Worm (Caenorhabditis elegans): ENCODE measurements around the gene T01C1.4.

T01C1.4 gene

DNA sequence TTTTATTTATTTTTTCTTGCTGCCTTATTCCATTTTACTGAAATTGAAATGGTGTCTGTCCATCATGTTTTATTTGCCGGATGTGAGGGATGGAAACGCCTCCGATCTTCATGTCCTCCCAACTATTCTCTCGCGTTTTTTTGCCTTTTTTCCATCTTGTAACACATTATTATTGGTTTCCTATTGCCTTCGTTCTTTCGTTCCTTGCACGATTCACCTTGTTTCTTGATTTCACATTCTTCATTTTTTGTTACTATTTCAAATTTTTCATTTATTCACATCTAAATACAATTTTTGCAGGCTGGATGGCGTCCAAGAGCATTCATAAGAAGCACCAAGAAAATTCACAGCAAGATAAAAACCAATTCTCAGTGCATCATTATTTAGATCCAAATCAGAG lies 25.3 kb downstream of the T01C1.4 start, which contains the start of gene yap-1:
Gene yap-1 (plus strand): TSS at position 301 of the 400 bp plus-strand sequence.
- no peak for TF ChIP-seq ref-1 (GFP tag; conservative IDR thresholded peaks at IDR 0.05)
- no peak for TF ChIP-seq flt-1 (GFP tag; IDR thresholded peaks at IDR 0.05)
- no peak for TF ChIP-seq ztf-23 (GFP tag; IDR thresholded peaks at IDR 0.05)
- no peak for TF ChIP-seq cog-1 (tag; optimal IDR thresholded peaks at IDR 0.05)
- no peak for TF ChIP-seq ztf-29 (GFP tag; IDR thresholded peaks at IDR 0.05)
- TF ChIP-seq T22C8.4 (GFP tag; IDR thresholded peaks at IDR 0.05) = no peak
- no peak for TF ChIP-seq med-1 (GFP tag; optimal IDR thresholded peaks at IDR 0.05; ENCODE audit: insufficient read depth)
- TF ChIP-seq klf-2 (GFP tag; conservative IDR thresholded peaks at IDR 0.05) = no peak
- no peak for TF ChIP-seq tab-1 (GFP tag; IDR thresholded peaks at IDR 0.05)

DNA sequence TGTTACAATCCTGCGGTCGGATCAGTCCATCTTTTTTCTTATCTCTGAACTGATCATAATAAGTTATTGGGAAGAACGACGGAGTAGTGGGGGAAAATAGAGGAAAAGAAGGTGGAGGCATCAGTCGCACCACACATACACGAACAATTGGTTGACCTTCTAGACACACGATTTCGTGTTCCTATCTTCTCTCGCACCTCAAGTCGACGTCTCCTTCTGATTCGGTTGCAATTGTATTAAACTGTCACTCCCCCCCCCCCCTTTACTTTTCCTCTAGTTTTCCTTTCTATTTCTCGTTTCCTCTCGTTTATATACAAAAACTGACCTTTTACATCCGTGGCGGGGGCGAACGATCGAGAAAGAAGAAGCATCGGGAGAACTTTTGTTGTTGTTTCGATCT lies 25.7 kb downstream of the T01C1.4 start:
- no peak for TF ChIP-seq cog-1 (tag; optimal IDR thresholded peaks at IDR 0.05)
- no peak for TF ChIP-seq med-1 (GFP tag; optimal IDR thresholded peaks at IDR 0.05; ENCODE audit: insufficient read depth)
- no peak for TF ChIP-seq klf-2 (GFP tag; conservative IDR thresholded peaks at IDR 0.05)
- no peak for TF ChIP-seq ref-1 (GFP tag; conservative IDR thresholded peaks at IDR 0.05)
- TF ChIP-seq tab-1 (GFP tag; IDR thresholded peaks at IDR 0.05) = no peak
- no peak for TF ChIP-seq ztf-23 (GFP tag; IDR thresholded peaks at IDR 0.05)
- no peak for TF ChIP-seq T22C8.4 (GFP tag; IDR thresholded peaks at IDR 0.05)
- TF ChIP-seq flt-1 (GFP tag; IDR thresholded peaks at IDR 0.05) = no peak
- TF ChIP-seq ztf-29 (GFP tag; IDR thresholded peaks at IDR 0.05) = no peak

DNA sequence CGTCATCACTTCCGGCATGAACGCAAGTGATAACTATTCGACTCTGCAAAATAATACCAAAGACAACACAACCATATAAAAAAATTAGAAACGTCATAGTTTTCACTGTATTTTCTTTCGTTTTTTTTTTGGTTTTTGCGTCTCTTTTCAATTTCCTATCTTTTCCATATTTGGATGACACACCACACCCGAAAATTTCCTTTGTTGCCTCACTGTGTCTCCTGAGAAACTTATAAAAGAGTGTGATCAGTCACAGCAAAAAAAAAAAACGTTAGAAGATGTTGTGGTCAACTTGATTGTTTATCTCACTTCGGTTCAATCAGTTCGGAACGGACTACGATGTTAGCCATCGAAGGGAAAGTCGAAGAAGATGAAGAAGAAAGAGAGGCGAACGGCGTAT lies 27.2 kb downstream of the T01C1.4 start:
- TF ChIP-seq cog-1 (tag; optimal IDR thresholded peaks at IDR 0.05) = no peak

DNA sequence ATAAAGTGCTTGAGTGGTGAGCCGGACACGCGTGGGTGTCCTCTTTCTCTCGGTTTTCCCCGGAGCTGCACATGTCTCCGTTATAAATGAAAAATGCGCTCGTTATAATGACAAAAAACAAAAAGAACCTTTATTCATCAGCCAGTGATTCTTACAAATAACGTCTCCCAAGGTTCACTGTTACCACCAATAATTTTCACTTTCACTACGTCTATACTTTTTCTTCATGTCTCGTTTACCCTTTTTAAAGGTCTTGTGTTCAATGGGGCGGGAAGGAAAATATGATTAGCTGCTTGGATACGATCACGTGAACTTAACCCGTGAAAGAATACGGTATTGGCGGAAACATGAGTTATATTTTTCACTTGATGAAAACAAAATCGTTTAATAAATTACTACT lies 28.6 kb downstream of the T01C1.4 start:
- TF ChIP-seq med-1 (GFP tag; optimal IDR thresholded peaks at IDR 0.05; ENCODE audit: insufficient read depth) (no peak), ztf-29 (GFP tag; IDR thresholded peaks at IDR 0.05) (no peak), cog-1 (tag; optimal IDR thresholded peaks at IDR 0.05) (no peak), ztf-23 (GFP tag; IDR thresholded peaks at IDR 0.05) (no peak), klf-2 (GFP tag; conservative IDR thresholded peaks at IDR 0.05) (no peak)

DNA sequence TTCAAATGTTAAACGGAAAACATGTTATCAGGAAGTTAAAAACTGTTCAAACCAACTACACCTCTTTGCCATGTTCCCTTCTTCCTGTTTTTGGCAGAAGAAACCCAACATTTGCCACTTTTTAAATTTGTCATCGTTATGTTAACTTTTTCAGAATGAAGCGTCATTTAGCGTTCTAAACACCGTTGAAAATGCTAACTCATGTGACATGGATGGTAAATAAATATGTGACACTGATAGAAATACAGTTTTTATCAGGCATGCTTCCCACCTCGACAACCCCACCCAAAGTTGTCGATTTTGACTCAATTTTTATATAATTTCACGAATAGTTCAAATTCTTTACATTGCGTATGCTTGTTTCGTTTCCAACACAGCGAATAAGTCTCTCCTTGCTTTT lies 29.6 kb downstream of the T01C1.4 start:
- TF ChIP-seq klf-2 (GFP tag; conservative IDR thresholded peaks at IDR 0.05) (no peak), tab-1 (GFP tag; IDR thresholded peaks at IDR 0.05) (no peak), ztf-29 (GFP tag; IDR thresholded peaks at IDR 0.05) (no peak), ztf-23 (GFP tag; IDR thresholded peaks at IDR 0.05) (no peak)

DNA sequence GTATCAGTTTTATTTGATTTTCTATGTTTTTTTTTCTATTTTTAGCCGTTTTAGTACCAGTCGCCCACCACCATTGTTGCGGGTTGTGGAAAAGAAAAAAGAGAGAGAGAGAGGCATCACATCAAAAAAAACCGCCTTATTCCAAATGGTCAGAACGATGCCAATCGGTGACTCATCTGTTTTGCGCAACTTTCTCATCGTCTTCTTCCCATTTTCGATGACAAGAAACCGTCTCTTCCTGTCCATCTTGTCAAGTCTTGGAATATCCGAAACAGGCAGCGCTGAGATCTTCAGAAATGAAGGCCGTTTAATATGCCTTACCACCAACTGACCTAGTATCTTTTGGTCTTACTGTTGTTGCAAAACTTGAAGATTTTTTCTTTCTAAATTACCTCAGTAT lies 30.4 kb downstream of the T01C1.4 start:
- TF ChIP-seq T22C8.4 (GFP tag; IDR thresholded peaks at IDR 0.05) = no peak

DNA sequence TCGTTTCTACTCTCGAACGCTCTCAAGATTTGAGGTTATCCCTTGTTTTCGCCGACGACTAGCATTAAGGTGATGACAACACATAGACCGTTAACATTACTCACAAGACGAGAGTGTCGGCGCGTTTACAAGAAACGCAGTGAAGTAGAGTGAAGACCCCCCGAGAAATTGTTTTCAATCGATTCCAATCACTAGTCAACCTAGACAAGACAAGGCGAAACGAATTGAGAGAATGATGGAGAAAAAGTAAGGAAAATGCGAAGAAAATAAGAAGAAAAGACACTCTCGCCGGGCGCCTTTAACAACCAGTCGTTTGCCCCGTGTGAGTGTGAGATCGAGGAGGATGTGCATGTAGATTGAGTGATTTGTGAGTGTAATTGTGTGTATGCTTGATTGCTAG lies 32.4 kb downstream of the T01C1.4 start:
- TF ChIP-seq klf-2 (GFP tag; conservative IDR thresholded peaks at IDR 0.05) = no peak
- no peak; the same call in 1 of the 2 replicates for TF ChIP-seq T22C8.4 (GFP tag; IDR thresholded peaks at IDR 0.05)
- no peak for TF ChIP-seq ref-1 (GFP tag; conservative IDR thresholded peaks at IDR 0.05)
- no peak for TF ChIP-seq ztf-29 (GFP tag; IDR thresholded peaks at IDR 0.05)
- no peak for TF ChIP-seq tab-1 (GFP tag; IDR thresholded peaks at IDR 0.05)
- no peak for TF ChIP-seq ztf-23 (GFP tag; IDR thresholded peaks at IDR 0.05)

DNA sequence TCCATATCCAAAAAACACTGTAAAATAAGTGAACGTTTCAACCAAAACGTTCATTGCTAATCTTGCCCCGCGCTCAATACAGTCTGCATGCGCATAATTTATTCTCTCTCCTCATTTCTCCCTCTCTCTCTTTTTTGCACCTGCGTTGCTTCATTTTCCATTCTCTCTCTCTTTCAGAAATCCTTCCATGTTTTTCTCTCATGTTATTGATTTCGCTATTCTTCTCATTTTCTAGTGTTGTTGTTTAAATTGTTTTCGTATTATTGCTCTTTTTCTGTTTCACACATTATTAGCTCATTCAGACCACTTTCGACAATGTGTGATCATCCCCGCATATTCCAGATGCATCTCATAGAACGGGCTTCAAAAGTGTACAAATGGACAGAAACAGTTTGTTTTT lies 35.2 kb downstream of the T01C1.4 start, which contains the start of gene phf-31:
Gene phf-31 (plus strand): TSS at position 301 of the 400 bp plus-strand sequence.
- TF ChIP-seq med-1 (GFP tag; optimal IDR thresholded peaks at IDR 0.05; ENCODE audit: insufficient read depth) (no peak), ref-1 (GFP tag; conservative IDR thresholded peaks at IDR 0.05) (no peak), ztf-23 (GFP tag; IDR thresholded peaks at IDR 0.05) (no peak), tab-1 (GFP tag; IDR thresholded peaks at IDR 0.05) (no peak), ztf-29 (GFP tag; IDR thresholded peaks at IDR 0.05) (no peak), cog-1 (tag; optimal IDR thresholded peaks at IDR 0.05) (no peak), T22C8.4 (GFP tag; IDR thresholded peaks at IDR 0.05) (no peak), klf-2 (GFP tag; conservative IDR thresholded peaks at IDR 0.05) (no peak), flt-1 (GFP tag; IDR thresholded peaks at IDR 0.05) (no peak)

DNA sequence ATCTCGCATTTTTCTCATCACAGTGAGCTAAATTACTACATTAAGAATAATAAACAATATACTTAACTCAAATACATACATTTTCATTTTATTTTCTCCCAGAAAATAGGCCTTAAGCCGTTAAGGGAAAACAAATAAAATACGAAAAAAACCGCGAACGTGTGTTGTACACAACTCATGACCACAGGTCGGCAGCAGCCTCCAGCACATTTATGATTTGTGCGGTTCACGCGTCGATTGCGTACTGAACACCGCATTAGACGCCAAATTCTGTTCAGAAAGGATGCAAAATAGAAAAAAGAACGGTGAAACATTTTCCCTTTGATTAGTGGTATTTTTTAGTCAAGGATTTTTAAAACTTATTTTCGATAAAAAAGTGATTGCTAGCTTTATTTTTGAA lies 37.7 kb downstream of the T01C1.4 start:
- TF ChIP-seq klf-2 (GFP tag; conservative IDR thresholded peaks at IDR 0.05) (no peak), cog-1 (tag; optimal IDR thresholded peaks at IDR 0.05) (peak; percentile 31), ztf-29 (GFP tag; IDR thresholded peaks at IDR 0.05) (no peak)

DNA sequence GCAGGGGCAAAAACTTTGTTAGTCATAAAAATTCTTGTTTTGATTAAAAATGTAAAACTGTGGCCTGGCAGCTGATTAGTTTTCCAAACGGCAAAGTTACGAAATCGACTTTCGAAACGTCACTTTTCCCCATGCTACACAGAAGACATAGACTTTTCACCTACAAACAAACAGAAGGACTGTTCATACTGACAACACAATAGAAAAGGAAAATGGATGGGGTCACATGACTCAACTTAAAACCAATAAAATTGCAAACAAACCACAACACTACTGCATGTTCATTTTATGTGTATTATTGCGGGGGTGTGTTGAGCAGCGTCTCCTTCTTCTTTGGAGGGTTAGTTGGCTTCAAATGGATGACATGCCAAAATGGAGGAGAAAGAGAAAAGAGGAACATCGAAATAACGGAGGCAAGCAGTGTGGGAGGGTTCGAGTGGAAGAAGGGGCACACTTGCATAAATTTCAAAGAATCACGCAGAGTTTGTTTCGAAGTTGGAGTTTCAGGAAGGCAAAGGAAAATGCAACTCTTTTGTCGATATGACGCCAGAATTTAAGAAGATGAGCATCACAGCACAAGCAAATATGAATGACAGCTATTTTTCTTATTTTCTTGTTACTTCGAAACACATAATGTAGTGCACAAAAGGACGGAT lies 38.7 kb downstream of the T01C1.4 start:
- no peak for TF ChIP-seq ref-1 (GFP tag; conservative IDR thresholded peaks at IDR 0.05)
- no peak for TF ChIP-seq klf-2 (GFP tag; conservative IDR thresholded peaks at IDR 0.05)
- no peak for TF ChIP-seq tab-1 (GFP tag; IDR thresholded peaks at IDR 0.05)
- TF ChIP-seq flt-1 (GFP tag; IDR thresholded peaks at IDR 0.05) = 0 out of 2 replicates have a peak, but pooled peaks have one; percentile 31
- no peak for TF ChIP-seq cog-1 (tag; optimal IDR thresholded peaks at IDR 0.05)

DNA sequence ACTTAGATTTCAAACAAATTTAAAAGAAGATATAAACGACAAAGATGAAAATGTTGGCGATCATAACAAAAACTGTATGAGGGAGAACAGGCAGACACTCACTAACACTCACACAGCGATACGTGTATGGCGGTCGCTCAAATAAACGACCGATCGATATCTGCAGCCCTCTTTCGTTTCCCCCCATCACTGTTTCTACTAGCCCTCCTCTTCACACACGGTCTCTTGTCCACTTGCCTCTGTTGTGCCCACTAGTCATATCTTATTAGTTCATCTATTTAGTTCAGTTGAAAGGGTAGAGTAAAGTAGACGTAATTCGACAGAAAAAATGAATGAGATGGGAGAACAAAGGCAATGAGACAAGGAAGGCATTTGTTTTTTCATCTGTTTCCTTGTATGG lies 39.4 kb downstream of the T01C1.4 start:
- TF ChIP-seq ref-1 (GFP tag; conservative IDR thresholded peaks at IDR 0.05) (no peak), klf-2 (GFP tag; conservative IDR thresholded peaks at IDR 0.05) (no peak), cog-1 (tag; optimal IDR thresholded peaks at IDR 0.05) (peak; percentile 15), ztf-29 (GFP tag; IDR thresholded peaks at IDR 0.05) (no peak), med-1 (GFP tag; optimal IDR thresholded peaks at IDR 0.05; ENCODE audit: insufficient read depth) (no peak), flt-1 (GFP tag; IDR thresholded peaks at IDR 0.05) (no peak), T22C8.4 (GFP tag; IDR thresholded peaks at IDR 0.05) (peak; percentile 82), ztf-23 (GFP tag; IDR thresholded peaks at IDR 0.05) (no peak), tab-1 (GFP tag; IDR thresholded peaks at IDR 0.05) (no peak)
